Fruit fly (Drosophila melanogaster): ENCODE results near the gene Vps15.

Vps15 gene

dm6 chr3R:9224807-9225206 is 20.9 kb downstream of the Vps15 start (continued):
- peak; percentile 19 for TF ChIP-seq CG3163 (GFP tag; optimal IDR thresholded peaks at IDR 0.05)
- peak; percentile 52 for TF ChIP-seq Atf-2 (GFP tag; optimal IDR thresholded peaks at IDR 0.05)
- peak; percentile 59 for TF ChIP-seq CG16863 (GFP tag; optimal IDR thresholded peaks at IDR 0.05)
- peak; percentile 81 for TF ChIP-seq unpg (GFP tag; optimal IDR thresholded peaks at IDR 0.05)
- peak; percentile 2 for TF ChIP-seq CG10147 (GFP tag; optimal IDR thresholded peaks at IDR 0.05)
- peak; percentile 25 for TF ChIP-seq CG8944 (GFP tag; optimal IDR thresholded peaks at IDR 0.05)
- TF ChIP-seq bigmax (GFP tag; optimal IDR thresholded peaks at IDR 0.05): no peak
- TF ChIP-seq Abd-B (GFP tag; optimal IDR thresholded peaks at IDR 0.05): peak; percentile 62
- no peak for TF ChIP-seq Opbp (GFP tag; IDR thresholded peaks at IDR 0.05; ENCODE audit: partially characterized antibody)
- TF ChIP-seq CG7786 (GFP tag; optimal IDR thresholded peaks at IDR 0.05): peak; percentile 42
- peak; percentile 36; the same call in 1 of the 2 replicates for TF ChIP-seq CG11085 (GFP tag; IDR thresholded peaks at IDR 0.05)
- peak; percentile 86 for TF ChIP-seq CG17829 (tag; optimal IDR thresholded peaks at IDR 0.05)
- TF ChIP-seq CG31441 (GFP tag; IDR thresholded peaks at IDR 0.05): peak; percentile 80
- TF ChIP-seq rib (GFP tag; IDR thresholded peaks at IDR 0.05): no peak
- TF ChIP-seq Sox102F (GFP tag; optimal IDR thresholded peaks at IDR 0.05): peak; percentile 87
- no peak for TF ChIP-seq CG11456 (GFP tag; IDR thresholded peaks at IDR 0.05)
- TF ChIP-seq Ets97D (GFP tag; optimal IDR thresholded peaks at IDR 0.05): peak; percentile 5
- no peak for TF ChIP-seq chm (GFP tag; IDR thresholded peaks at IDR 0.05)
- peak; percentile 54 for TF ChIP-seq CG9437 (GFP tag; optimal IDR thresholded peaks at IDR 0.05)
- TF ChIP-seq CG10979 (tag; optimal IDR thresholded peaks at IDR 0.05): peak; percentile 72
- TF ChIP-seq pita (GFP tag; optimal IDR thresholded peaks at IDR 0.05): no peak
- TF ChIP-seq Kr (GFP tag; optimal IDR thresholded peaks at IDR 0.05): no peak
- TF ChIP-seq CG14014 (GFP tag; IDR thresholded peaks at IDR 0.05): peak; percentile 17; the same call in 1 of the 2 replicates
- TF ChIP-seq tgo (GFP tag; IDR thresholded peaks at IDR 0.05): peak; percentile 80
- TF ChIP-seq dysf (GFP tag; IDR thresholded peaks at IDR 0.05): peak; percentile 81
- peak; percentile 10 for TF ChIP-seq CG6683 (GFP tag; optimal IDR thresholded peaks at IDR 0.05)
- TF ChIP-seq D19B (GFP tag; optimal IDR thresholded peaks at IDR 0.05): no peak
- peak; percentile 58; the same call in 1 of the 2 replicates for TF ChIP-seq Awh (GFP tag; IDR thresholded peaks at IDR 0.05)
- TF ChIP-seq CG15011 (GFP tag; optimal IDR thresholded peaks at IDR 0.05): no peak
- peak; percentile 21 for TF ChIP-seq CG17568 (GFP tag; optimal IDR thresholded peaks at IDR 0.05)
- no peak for TF ChIP-seq tll (GFP tag; optimal IDR thresholded peaks at IDR 0.05)
- peak; percentile 66 for TF ChIP-seq CG18599 (GFP tag; optimal IDR thresholded peaks at IDR 0.05)
- peak; percentile 27 for TF ChIP-seq pb (GFP tag; optimal IDR thresholded peaks at IDR 0.05)
- peak; percentile 24 for TF ChIP-seq salm (tag; optimal IDR thresholded peaks at IDR 0.05)
- no peak for TF ChIP-seq CG7745 (tag; optimal IDR thresholded peaks at IDR 0.05)
- TF ChIP-seq Drgx (GFP tag; IDR thresholded peaks at IDR 0.05): peak; percentile 74
- peak; percentile 48 for TF ChIP-seq nmo (GFP tag; optimal IDR thresholded peaks at IDR 0.05)
- TF ChIP-seq knrl (GFP tag; IDR thresholded peaks at IDR 0.05; ENCODE audit: partially characterized antibody): no peak
- TF ChIP-seq CG9727 (GFP tag; optimal IDR thresholded peaks at IDR 0.05): peak; percentile 49
- TF ChIP-seq Sin3A (optimal IDR thresholded peaks at IDR 0.05): no peak
- peak; percentile 55; the same call in 2 of the 3 replicates for TF ChIP-seq otp (GFP tag; IDR thresholded peaks at IDR 0.05)
- peak; percentile 72 for TF ChIP-seq CG10654 (GFP tag; optimal IDR thresholded peaks at IDR 0.05)
- TF ChIP-seq CG7963 (GFP tag; IDR thresholded peaks at IDR 0.05; ENCODE audit: partially characterized antibody): no peak
- peak; percentile 45 for TF ChIP-seq cato (GFP tag; optimal IDR thresholded peaks at IDR 0.05; ENCODE audit: borderline replicate concordance)
- TF ChIP-seq kni (GFP tag; optimal IDR thresholded peaks at IDR 0.05): no peak
- peak; percentile 23 for TF ChIP-seq tx (GFP tag; optimal IDR thresholded peaks at IDR 0.05)
- no peak for TF ChIP-seq sima (GFP tag; optimal IDR thresholded peaks at IDR 0.05)
- no peak for TF ChIP-seq NC2β (GFP tag; optimal IDR thresholded peaks at IDR 0.05)
- TF ChIP-seq crol (GFP tag; IDR thresholded peaks at IDR 0.05): no peak
- peak; percentile 39 for TF ChIP-seq Mad (GFP tag; optimal IDR thresholded peaks at IDR 0.05)
- peak; percentile 6 for TF ChIP-seq en (GFP tag; optimal IDR thresholded peaks at IDR 0.05)

Measured in whole organism, embryonic.